Fruit fly (Drosophila melanogaster): ENCODE data around the gene PIG-H.

PIG-H gene

DNA sequence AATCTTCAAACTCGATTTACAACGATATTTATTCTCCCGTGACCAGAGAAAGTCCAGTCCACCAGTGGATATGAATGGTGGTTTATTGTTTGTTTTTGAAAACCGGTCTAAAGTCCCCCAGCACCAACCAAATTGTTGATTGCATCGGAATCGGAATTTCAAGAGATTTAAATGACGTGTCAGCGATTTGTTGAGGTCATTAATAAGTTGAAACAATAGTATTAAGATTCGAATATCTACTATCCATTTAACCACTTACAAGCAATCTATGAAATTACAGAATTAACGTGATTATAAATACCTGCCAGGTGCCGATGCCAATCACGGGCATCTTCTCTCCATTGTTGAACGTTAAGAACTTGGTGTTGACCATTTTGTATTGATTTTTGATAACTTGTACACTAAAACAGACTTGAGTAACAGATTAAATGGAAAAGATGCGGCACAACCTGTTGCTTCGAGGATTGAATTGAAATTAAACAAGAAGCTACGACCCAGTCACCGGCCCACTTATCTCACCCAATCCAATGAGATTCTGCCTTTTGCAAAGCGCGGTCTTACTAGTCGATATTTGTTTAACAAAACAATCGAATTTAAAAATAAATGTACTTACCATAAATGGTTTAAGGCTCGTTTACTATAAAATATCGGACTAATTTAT lies 8.1 kb downstream of the PIG-H start, which contains the start of gene CG2767 (continued):
- TF ChIP-seq bbx (GFP tag; IDR thresholded peaks at IDR 0.05; ENCODE audit: partially characterized antibody) (0 out of 2 replicates have a peak, but pooled peaks have one; percentile 10), CG11696 (GFP tag; IDR thresholded peaks at IDR 0.05) (no peak), nom (GFP tag; optimal IDR thresholded peaks at IDR 0.05) (peak; percentile 77), eyg (GFP tag; optimal IDR thresholded peaks at IDR 0.05) (no peak), Oli (tag; optimal IDR thresholded peaks at IDR 0.05) (no peak), CG33213 (GFP tag; optimal IDR thresholded peaks at IDR 0.05) (no peak), CG14965 (GFP tag; optimal IDR thresholded peaks at IDR 0.05; ENCODE audit: borderline replicate concordance) (no peak), Ada2b (GFP tag; IDR thresholded peaks at IDR 0.05) (no peak), CG15514 (GFP tag; optimal IDR thresholded peaks at IDR 0.05) (peak; percentile 89), Atf-2 (GFP tag; optimal IDR thresholded peaks at IDR 0.05) (no peak), pb (GFP tag; optimal IDR thresholded peaks at IDR 0.05) (no peak), CG32767 (GFP tag; IDR thresholded peaks at IDR 0.05) (no peak), Hr3 (GFP tag; optimal IDR thresholded peaks at IDR 0.05) (no peak), CG8765 (GFP tag; IDR thresholded peaks at IDR 0.05) (no peak), chm (GFP tag; IDR thresholded peaks at IDR 0.05) (no peak), sc (optimal IDR thresholded peaks at IDR 0.05) (no peak), sc (GFP tag; optimal IDR thresholded peaks at IDR 0.05) (no peak), CG10431 (GFP tag; optimal IDR thresholded peaks at IDR 0.05) (no peak), CG9797 (GFP tag; optimal IDR thresholded peaks at IDR 0.05) (peak; percentile 45), BEAF-32 (GFP tag; optimal IDR thresholded peaks at IDR 0.05) (peak; percentile 10), CG1647 (GFP tag; optimal IDR thresholded peaks at IDR 0.05) (no peak), BtbVII (GFP tag; optimal IDR thresholded peaks at IDR 0.05) (no peak), dmrt99B (tag; optimal IDR thresholded peaks at IDR 0.05) (no peak), CG16815 (GFP tag; optimal IDR thresholded peaks at IDR 0.05) (no peak), abd-A (tag; optimal IDR thresholded peaks at IDR 0.05) (no peak), oc (tag; optimal IDR thresholded peaks at IDR 0.05) (peak; percentile 12), CG2116 (GFP tag; optimal IDR thresholded peaks at IDR 0.05) (no peak), ci (GFP tag; IDR thresholded peaks at IDR 0.05) (no peak), vvl (GFP tag; IDR thresholded peaks at IDR 0.05) (no peak), org-1 (GFP tag; optimal IDR thresholded peaks at IDR 0.05) (no peak), lov (optimal IDR thresholded peaks at IDR 0.05) (no peak), lov (GFP tag; IDR thresholded peaks at IDR 0.05) (no peak), stc (GFP tag; IDR thresholded peaks at IDR 0.05) (no peak), CG18619 (GFP tag; optimal IDR thresholded peaks at IDR 0.05) (no peak), Sin3A (optimal IDR thresholded peaks at IDR 0.05) (no peak), Hmr (GFP tag; optimal IDR thresholded peaks at IDR 0.05) (no peak), CG6689 (GFP tag; IDR thresholded peaks at IDR 0.05) (no peak), C15 (GFP tag; IDR thresholded peaks at IDR 0.05) (no peak), CG15073 (GFP tag; optimal IDR thresholded peaks at IDR 0.05) (no peak), CG8290 (GFP tag; optimal IDR thresholded peaks at IDR 0.05) (no peak), CG8290 (tag; optimal IDR thresholded peaks at IDR 0.05) (no peak), Dip3 (GFP tag; optimal IDR thresholded peaks at IDR 0.05) (no peak), CG5245 (GFP tag; optimal IDR thresholded peaks at IDR 0.05) (no peak), CG12659 (GFP tag; optimal IDR thresholded peaks at IDR 0.05) (peak; percentile 15), CG12744 (GFP tag; optimal IDR thresholded peaks at IDR 0.05) (no peak), kni (GFP tag; optimal IDR thresholded peaks at IDR 0.05) (no peak), fd64A (GFP tag; optimal IDR thresholded peaks at IDR 0.05) (no peak), HmgD (GFP tag; optimal IDR thresholded peaks at IDR 0.05) (no peak), Spps (tag; optimal IDR thresholded peaks at IDR 0.05) (no peak), D19B (GFP tag; optimal IDR thresholded peaks at IDR 0.05) (no peak), CG2712 (tag; optimal IDR thresholded peaks at IDR 0.05) (no peak), Atf6 (GFP tag; IDR thresholded peaks at IDR 0.05) (no peak)

All from whole organism, embryonic.